Worm (Caenorhabditis elegans) whole organism, L1 larva: Measurements from ENCODE around the gene daf-15.

Experiments
- ceh-63 ChIP-seq: fragments of 200-800 bp; sonication (Bioruptor generic); optimal IDR thresholded peaks from 2 replicates; lab custom pipeline; 2018; ENCODE audit warnings: mild to moderate bottlenecking, missing genetic modification characterization, missing compliant biosample characterization
- ceh-82 ChIP-seq, 3 experiments: fragments of 150-350 bp in 1 of 3; sonication (generic microtip) in 2 of 3; optimal IDR thresholded peaks; 2 replicates each; lab custom pipeline; 2014 to 2017; ENCODE audit warnings: missing biosample characterization in 3 of 3, missing genetic modification characterization in 3 of 3
- hlh-17 ChIP-seq: fragments of 200-800 bp; sonication (Bioruptor generic); optimal IDR thresholded peaks from 2 replicates; lab custom pipeline; 2018; ENCODE audit warnings: missing genetic modification characterization, mild to moderate bottlenecking, missing compliant biosample characterization, moderate library complexity, borderline replicate concordance
- mep-1 ChIP-seq: fragments of 150-350 bp; optimal IDR thresholded peaks from 2 replicates; lab custom pipeline; 2014; ENCODE audit warnings: missing biosample characterization, missing genetic modification characterization
- rnt-1 ChIP-seq: sonication (generic microtip); optimal IDR thresholded peaks from 2 replicates; lab custom pipeline; 2016; ENCODE audit warnings: mild to moderate bottlenecking, missing genetic modification characterization, moderate library complexity, missing compliant biosample characterization
- vab-15 ChIP-seq: sonication (generic microtip); optimal IDR thresholded peaks from 2 replicates; lab custom pipeline; 2017; ENCODE audit warnings: missing genotype, mild to moderate bottlenecking, missing genetic modification characterization, missing compliant biosample characterization

The daf-15 gene

ce11 chrIV:9443940-9444339, 57.9 kb downstream of the daf-15 start, which contains the start of gene F38E11.9:
F38E11.9 (minus strand) TSS chrIV:9444040.
- no peak for TF ChIP-seq vab-15 (tag; lab: Kevin White, UChicago)
- no peak for TF ChIP-seq mep-1 (tag; lab: Kevin White, UChicago)
- TF ChIP-seq ceh-63 (GFP tag; lab: Kevin White, UChicago): no peak
- TF ChIP-seq hlh-17 (GFP tag; lab: Kevin White, UChicago): no peak
- no peak for TF ChIP-seq ceh-82 (tag; optimal IDR thresholded peaks at IDR 0.05; lab: Kevin White, UChicago)
- TF ChIP-seq rnt-1 (tag; lab: Kevin White, UChicago): no peak
- TF ChIP-seq, all 84 proteins: peak for 0
